Fruit fly (Drosophila melanogaster) whole organism: ENCODE results near the gene Pat1.

Experiments
- CG8478 ChIP-seq: fragments of >200 bp; optimal IDR thresholded peaks from 2 replicates; lab custom pipeline; 2018; ENCODE audit warnings: inconsistent platforms
- Dll ChIP-seq: fragments of >200 bp; optimal IDR thresholded peaks from 2 replicates; lab custom pipeline; 2017
- EcR ChIP-seq, 2 experiments: fragments of >200 bp; optimal IDR thresholded peaks; 2 replicates each; lab custom pipeline; 2017; ENCODE audit warnings: missing biosample characterization in 2 of 2, missing genetic modification characterization in 2 of 2, missing genetic modification reagents in 2 of 2
- pan ChIP-seq: fragments of >200 bp; optimal IDR thresholded peaks from 2 replicates; lab custom pipeline; 2017
- psq ChIP-seq: fragments of >200 bp; optimal IDR thresholded peaks from 2 replicates; lab custom pipeline; 2017
- usp ChIP-seq: fragments of >200 bp; optimal IDR thresholded peaks from 2 replicates; lab custom pipeline; 2017; ENCODE audit warnings: missing biosample characterization, missing genetic modification characterization, mixed read lengths

Gene Pat1

DNA sequence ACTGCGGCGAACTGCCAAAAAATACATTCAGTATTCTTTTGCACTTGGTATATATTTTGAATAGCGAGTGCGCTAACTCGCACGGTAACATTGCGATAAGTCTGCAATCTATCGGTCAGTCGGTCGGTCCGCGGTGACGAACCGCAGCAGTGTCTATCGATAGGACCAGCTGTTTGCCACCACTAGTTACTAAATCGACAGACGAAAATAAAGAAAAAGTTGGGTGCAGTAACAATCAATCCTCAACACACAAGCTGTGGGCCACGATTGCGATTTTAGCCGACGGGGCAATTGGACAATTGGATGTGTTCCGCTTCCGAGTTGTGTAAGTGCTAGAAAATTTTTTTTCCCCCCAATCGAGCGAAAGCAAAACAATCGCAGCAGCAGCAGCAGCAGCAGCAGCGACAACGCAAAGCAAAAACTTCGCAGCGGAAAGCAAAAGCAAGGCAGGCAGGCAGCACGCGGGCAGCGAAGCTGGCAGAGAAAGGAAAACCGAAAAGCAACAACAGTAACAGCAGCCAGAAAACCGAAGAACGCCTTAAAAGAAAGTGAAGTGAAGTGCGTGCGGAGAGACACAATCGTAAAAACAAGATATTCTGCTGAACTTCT is at the start of gene Pat1:
Gene Pat1 (plus strand): TSS at position 96 of the 609 bp plus-strand sequence.
- TF ChIP-seq psq, result no peak
- no peak for TF ChIP-seq Dll
- no peak for TF ChIP-seq CG8478 (lab: Kevin White, UChicago)
- TF ChIP-seq EcR (GFP tag; optimal IDR thresholded peaks at IDR 0.05; lab: Kevin White, UChicago), result no peak
- no peak for TF ChIP-seq usp (GFP tag; lab: Kevin White, UChicago)
- no peak for TF ChIP-seq pan (lab: Kevin White, UChicago)

DNA sequence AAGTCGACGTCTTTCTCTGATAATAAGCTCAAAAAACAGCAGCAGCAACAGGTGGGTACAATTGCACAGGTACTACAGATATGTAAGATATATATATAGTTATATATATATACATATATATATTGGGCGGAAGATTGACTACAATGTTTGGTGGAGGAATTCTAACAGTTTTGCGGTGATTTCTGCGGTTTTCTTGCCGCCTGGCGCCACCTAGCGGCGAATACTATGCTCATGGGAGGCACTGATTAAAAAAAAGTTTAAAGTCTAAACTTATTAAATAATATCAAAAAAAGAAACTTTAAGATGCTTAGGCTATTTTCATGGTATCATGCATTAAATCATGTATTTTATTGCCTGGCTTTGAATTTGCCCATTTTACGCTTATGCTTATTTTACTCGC is 49.3 kb upstream of the Pat1 start:
- TF ChIP-seq usp (GFP tag; lab: Kevin White, UChicago) (no peak), Dll (no peak), EcR (GFP tag; optimal IDR thresholded peaks at IDR 0.05; lab: Kevin White, UChicago) (no peak), CG8478 (lab: Kevin White, UChicago) (no peak), pan (lab: Kevin White, UChicago) (no peak), psq (no peak)

DNA sequence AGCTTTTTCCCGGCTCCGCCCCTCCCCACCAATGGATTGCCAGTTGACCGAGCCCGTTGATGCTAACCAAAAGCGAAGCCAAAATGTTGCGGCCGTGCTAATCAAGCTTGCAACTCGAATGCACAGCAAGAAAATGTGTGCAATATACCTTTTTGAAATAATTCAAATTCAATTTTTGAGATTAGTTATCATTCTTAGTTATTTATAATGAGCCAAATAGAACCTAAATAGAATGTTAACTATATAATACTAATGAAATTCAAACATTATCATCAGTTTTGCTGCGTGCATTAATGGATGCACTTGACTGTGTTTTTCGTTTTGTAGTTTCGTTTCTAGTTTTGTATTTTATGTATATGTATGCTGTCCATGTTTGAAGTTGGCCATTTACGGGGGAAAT is 48.2 kb upstream of the Pat1 start:
- no peak for TF ChIP-seq EcR (GFP tag; optimal IDR thresholded peaks at IDR 0.05; lab: Kevin White, UChicago)

DNA sequence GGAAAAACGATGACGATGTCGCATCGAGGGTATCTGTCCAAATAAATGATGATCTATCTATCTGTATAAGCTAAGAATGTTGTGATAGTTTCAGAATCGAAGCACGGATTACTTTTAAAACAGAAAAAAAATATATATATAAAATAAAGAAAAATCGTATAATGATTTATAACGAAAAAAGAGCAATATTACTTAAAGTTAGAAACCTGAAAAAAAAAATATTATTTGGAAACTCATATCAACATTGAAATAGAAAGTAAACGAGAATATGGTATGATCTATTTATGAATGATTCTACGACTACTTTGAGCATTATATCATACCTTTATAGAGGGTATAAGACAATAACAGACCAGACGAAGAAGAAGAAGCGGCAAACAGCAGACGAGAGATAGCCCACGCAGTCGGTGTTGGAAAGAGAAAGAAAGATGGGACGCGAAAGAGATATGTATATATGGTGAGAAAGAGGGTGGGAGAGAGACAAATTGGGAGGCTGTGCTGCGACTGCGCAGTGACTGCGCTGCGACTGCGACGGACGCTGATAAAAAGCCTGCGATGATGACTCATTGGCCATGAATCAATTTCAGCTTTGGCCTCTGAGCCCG is 46.9 kb upstream of the Pat1 start:
- no peak for TF ChIP-seq EcR (GFP tag; optimal IDR thresholded peaks at IDR 0.05; lab: Kevin White, UChicago)
- TF ChIP-seq CG8478 (lab: Kevin White, UChicago), result no peak
- no peak for TF ChIP-seq Dll
- TF ChIP-seq psq, result no peak
- TF ChIP-seq pan (lab: Kevin White, UChicago), result no peak
- no peak for TF ChIP-seq usp (GFP tag; lab: Kevin White, UChicago)

DNA sequence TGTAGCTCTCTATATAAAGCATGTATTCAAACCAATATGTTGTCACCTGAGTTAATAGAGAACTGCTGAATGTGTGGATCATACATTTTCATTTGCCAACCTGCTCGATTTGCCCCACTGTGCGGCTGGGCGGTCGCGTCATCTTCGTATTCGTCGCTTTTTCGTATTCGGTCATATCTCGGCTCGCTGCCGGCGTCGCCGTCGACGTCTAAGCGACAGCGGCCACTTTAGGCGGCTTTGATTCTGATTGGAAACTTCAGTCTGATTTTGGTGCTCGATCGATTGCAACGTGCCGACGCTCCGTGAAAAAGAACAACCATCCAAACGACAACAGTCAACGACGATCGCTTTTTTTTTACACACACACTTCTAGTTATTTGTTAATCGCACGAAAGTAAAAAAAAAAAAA is 44.7 kb upstream of the Pat1 start:
- no peak for TF ChIP-seq usp (GFP tag; lab: Kevin White, UChicago)
- no peak for TF ChIP-seq psq
- TF ChIP-seq CG8478 (lab: Kevin White, UChicago), result no peak
- no peak for TF ChIP-seq Dll
- TF ChIP-seq pan (lab: Kevin White, UChicago), result no peak
- no peak for TF ChIP-seq EcR (GFP tag; optimal IDR thresholded peaks at IDR 0.05; lab: Kevin White, UChicago)

DNA sequence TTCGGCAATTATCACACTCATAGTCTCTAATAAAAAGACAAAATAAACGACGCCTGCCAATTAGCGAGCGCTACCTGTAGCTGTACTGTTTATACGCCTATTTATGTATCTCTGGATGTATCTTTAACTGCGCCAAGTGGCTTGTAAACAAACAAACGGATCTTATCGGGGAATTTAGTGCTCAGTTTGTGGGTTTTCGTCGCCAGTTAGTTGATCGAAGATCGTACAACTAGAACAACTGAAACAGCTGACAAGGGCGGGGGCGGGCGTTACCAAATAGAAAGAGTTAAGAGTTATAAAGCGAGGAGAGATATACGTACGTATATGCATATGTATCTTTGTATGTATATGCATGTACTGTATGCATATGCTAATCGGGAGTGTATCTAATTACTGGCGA is 43.6 kb upstream of the Pat1 start:
- no peak for TF ChIP-seq CG8478 (lab: Kevin White, UChicago)
- no peak for TF ChIP-seq EcR (GFP tag; optimal IDR thresholded peaks at IDR 0.05; lab: Kevin White, UChicago)
- no peak for TF ChIP-seq pan (lab: Kevin White, UChicago)
- TF ChIP-seq psq, result no peak

DNA sequence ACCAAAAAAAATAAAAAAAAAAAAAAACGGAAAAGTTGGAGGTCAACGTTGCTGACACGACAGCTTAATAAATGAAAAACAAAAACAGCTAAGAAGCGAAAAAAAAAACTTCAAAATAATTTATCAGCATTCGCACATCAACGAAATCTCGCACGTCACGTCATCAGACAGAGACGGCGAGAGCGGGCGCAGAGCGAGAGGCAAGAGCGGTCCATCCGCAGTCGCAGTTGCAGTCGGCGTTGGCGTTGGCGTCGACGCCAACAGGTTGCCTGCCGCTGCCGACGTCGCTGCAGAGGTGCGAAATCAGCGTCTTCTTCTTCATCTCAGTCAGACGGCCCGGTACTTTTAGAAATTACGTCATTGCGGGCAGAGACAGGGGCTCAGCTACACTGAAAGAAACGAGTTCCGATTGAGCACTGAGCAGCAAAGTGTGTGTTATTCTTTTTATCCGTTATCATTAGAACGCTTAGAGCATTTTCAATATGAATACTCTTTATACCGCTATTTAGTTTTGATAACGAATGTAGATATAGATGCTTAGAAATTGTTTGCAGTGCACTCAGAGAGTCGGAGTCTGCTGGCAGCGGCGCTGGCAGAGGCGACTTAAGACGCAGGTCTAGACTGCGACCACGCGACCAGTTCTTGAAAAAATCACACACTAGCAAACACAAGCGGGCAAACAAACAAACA is 41.0 kb upstream of the Pat1 start:
- TF ChIP-seq pan (lab: Kevin White, UChicago), result no peak

DNA sequence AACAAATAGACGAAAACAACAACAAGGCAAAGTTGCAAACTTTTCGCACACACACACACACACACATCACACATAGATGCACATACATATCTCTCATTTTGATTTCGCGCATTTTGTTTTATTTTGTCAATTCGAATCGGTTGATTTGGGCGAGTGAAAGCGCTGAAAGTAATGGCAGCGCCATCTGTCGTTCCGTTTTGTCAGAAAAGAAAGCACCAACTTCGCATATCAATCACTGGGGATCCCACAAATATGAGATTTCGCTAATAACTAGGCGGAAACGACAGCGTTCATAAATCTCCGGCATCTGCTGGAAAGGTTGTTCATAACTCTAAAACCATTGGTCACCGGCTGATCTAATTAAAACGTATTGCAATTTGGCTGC is 40.5 kb upstream of the Pat1 start:
- TF ChIP-seq EcR (GFP tag; optimal IDR thresholded peaks at IDR 0.05; lab: Kevin White, UChicago) (no peak), psq (no peak), Dll (no peak), pan (lab: Kevin White, UChicago) (no peak), usp (GFP tag; lab: Kevin White, UChicago) (no peak), CG8478 (lab: Kevin White, UChicago) (no peak)

DNA sequence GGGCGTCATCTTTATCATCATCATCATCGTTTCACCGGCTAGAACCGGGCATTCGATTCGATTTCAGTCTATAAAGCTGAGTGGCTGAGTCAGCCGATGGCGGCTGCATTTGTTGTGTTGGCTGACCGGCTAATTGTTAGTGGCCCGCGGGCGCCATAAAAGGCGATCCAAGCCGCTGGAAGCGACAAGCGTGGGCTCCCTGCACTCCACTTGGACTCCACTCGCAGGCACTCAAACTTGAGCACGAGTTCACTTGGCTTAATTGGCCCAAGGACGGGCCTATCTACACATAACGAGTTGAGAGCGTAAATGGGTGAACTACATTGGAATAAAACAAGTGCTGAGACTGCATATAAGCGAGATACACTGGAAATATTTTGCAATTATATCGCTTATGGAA is 39.1 kb upstream of the Pat1 start:
- TF ChIP-seq psq (no peak), CG8478 (lab: Kevin White, UChicago) (no peak), pan (lab: Kevin White, UChicago) (no peak), EcR (GFP tag; optimal IDR thresholded peaks at IDR 0.05; lab: Kevin White, UChicago) (no peak)

DNA sequence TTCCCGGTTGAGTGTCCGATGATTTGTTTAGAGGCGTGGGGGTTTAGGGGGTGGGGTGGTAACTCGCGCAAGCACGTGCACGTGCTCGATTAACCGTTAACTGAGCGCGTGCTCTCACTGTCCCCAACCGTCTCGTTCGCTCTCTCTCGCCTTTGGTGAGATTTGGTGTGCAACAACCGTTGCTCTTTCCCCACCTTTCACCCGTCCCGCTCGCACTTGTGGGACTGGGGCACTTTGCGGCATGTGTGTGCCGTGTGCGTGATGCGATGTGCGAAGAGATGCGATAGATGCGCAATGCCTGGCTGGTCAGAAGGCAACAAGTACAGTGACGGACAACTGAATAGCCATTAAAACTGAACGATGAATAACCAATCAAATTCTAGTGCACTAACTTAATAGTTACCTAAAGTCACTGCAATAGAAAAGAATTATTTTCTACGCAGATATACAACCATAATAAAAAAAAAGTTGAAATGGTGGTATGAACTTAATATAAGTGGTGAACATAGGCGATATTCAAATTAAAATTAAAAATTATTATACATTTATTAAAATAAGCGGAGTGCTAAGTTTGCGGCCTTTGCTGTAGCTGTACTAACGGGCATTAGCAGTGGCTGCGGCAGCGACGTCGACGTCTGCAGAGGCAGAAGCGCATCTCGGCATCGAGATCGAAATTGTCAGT is 19.2 kb upstream of the Pat1 start:
- TF ChIP-seq CG8478 (lab: Kevin White, UChicago) (no peak), EcR (GFP tag; optimal IDR thresholded peaks at IDR 0.05; lab: Kevin White, UChicago) (no peak), pan (lab: Kevin White, UChicago) (no peak), usp (GFP tag; lab: Kevin White, UChicago) (no peak), Dll (no peak), psq (no peak)

DNA sequence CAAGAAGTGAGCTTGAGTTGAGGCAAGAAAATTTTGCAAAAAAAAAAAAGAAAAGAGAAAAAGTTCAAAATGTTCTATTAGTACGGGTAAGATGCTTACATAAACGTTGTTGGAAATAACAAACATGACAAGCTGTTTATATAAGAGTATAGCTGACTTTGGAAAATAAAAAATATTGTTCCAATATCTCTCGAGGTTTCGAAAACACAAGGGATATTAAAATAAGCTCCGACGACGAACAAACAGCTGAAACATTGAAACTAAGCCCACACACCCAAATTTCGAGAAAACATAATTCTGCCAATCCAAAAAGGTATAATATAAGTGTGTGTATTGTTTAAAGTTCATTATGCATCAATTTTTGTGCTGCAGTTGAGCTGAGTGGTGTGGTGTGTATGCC is 16.8 kb upstream of the Pat1 start:
- TF ChIP-seq psq (no peak), usp (GFP tag; lab: Kevin White, UChicago) (no peak), CG8478 (lab: Kevin White, UChicago) (no peak), EcR (GFP tag; optimal IDR thresholded peaks at IDR 0.05; lab: Kevin White, UChicago) (no peak), pan (lab: Kevin White, UChicago) (no peak), Dll (no peak)

DNA sequence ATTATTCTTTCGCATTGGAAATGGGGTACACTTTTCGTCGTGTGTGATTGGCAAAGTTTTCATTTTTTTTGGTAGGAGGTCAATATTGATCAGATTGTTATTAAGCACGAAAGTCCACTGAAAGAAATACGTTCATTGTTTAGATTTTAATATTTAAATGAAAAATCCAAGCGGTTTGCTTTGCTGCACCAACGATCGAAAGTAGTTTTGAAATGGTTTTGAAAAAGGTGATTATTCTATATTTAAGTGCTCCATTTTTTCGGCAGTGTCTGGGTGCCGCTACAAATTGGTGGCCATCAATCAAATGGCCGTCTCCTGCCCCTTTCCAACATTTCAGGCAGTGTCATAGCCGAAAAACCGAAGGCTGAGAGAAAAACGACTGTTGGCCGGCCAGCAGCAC is 16.1 kb upstream of the Pat1 start:
- TF ChIP-seq EcR (GFP tag; optimal IDR thresholded peaks at IDR 0.05; lab: Kevin White, UChicago) (no peak), psq (no peak), pan (lab: Kevin White, UChicago) (no peak), usp (GFP tag; lab: Kevin White, UChicago) (no peak), CG8478 (lab: Kevin White, UChicago) (no peak), Dll (no peak)
